Worm (Caenorhabditis elegans): ENCODE results near the gene T13C5.6.

Gene T13C5.6

DNA sequence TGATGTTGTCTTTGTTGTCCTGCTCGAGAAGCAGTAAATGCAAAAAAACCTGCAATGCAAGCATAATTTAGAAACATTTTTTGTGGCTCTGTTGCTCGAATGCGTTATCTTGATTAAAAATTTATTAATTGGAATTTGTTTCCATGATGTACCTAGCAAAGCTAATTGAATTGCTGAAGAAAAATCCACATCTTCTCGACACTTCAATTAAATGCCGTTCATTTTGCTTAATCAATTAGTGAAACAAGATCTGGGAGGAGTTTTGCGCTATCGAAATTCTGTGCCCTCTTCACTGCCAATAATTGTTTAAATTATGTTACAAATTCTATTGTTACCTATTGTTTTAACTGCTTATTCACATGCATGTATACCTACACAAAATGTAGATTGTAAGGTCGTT, 31.7 kb downstream of the T13C5.6 start, which contains the start of gene T25B2.3:
T25B2.3 (plus strand) TSS at position 301 of the 400 bp plus-strand sequence.
- TF ChIP-seq scrt-1 (GFP tag; IDR thresholded peaks at IDR 0.05): no peak
- TF ChIP-seq ceh-36 (tag; optimal IDR thresholded peaks at IDR 0.05): no peak
- no peak for TF ChIP-seq ama-1 (optimal IDR thresholded peaks at IDR 0.05)
- no peak for TF ChIP-seq aly-1 (tag; optimal IDR thresholded peaks at IDR 0.05)
- no peak for TF ChIP-seq flt-1 (GFP tag; IDR thresholded peaks at IDR 0.05)
- no peak for TF ChIP-seq tra-4 (tag; optimal IDR thresholded peaks at IDR 0.05)
- TF ChIP-seq hmg-4 (GFP tag; optimal IDR thresholded peaks at IDR 0.05): no peak
- TF ChIP-seq hmbx-1 (tag; optimal IDR thresholded peaks at IDR 0.05): no peak
- TF ChIP-seq tbx-37 (GFP tag; conservative IDR thresholded peaks at IDR 0.05): no peak
- TF ChIP-seq tbx-11 (GFP tag; IDR thresholded peaks at IDR 0.05): no peak
- TF ChIP-seq F13C5.2 (tag; optimal IDR thresholded peaks at IDR 0.05): no peak
- TF ChIP-seq sea-1 (GFP tag; conservative IDR thresholded peaks at IDR 0.05): no peak
- TF ChIP-seq hnd-1 (tag; optimal IDR thresholded peaks at IDR 0.05): no peak
- no peak for TF ChIP-seq B0310.2 (tag; optimal IDR thresholded peaks at IDR 0.05)
- no peak for TF ChIP-seq ets-7 (tag; optimal IDR thresholded peaks at IDR 0.05)
- no peak for TF ChIP-seq ceh-13 (GFP tag; optimal IDR thresholded peaks at IDR 0.05)
- no peak for TF ChIP-seq pes-1 (GFP tag; IDR thresholded peaks at IDR 0.05)

DNA sequence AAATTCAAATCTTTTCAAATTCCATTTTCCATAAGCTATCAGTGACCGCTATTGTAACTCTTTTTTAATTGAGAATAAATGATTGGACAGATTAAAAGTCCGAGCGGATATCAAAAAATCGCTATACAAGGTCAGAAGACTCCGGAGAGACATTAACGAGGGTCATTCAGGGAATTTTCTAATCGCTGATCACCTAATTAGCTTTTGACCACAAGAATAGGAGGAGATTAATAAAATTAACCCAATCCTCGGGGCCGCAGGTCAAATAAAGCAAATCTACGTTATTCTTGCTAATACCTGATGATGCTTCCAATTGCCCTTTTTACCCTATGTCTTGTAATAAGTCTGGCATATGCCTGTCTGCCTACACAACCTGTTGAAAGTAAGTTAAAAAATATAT, 33.8 kb downstream of the T13C5.6 start, which contains the start of gene T25B2.1:
T25B2.1 (plus strand) TSS at position 301 of the 400 bp plus-strand sequence.
- TF ChIP-seq tbx-11 (GFP tag; IDR thresholded peaks at IDR 0.05) (no peak), flt-1 (GFP tag; IDR thresholded peaks at IDR 0.05) (no peak), ceh-13 (GFP tag; optimal IDR thresholded peaks at IDR 0.05) (no peak), ama-1 (optimal IDR thresholded peaks at IDR 0.05) (no peak), scrt-1 (GFP tag; IDR thresholded peaks at IDR 0.05) (no peak), tbx-37 (GFP tag; conservative IDR thresholded peaks at IDR 0.05) (no peak), ets-7 (tag; optimal IDR thresholded peaks at IDR 0.05) (no peak), pes-1 (GFP tag; IDR thresholded peaks at IDR 0.05) (no peak), B0310.2 (tag; optimal IDR thresholded peaks at IDR 0.05) (no peak), F13C5.2 (tag; optimal IDR thresholded peaks at IDR 0.05) (no peak), sea-1 (GFP tag; conservative IDR thresholded peaks at IDR 0.05) (no peak), aly-1 (tag; optimal IDR thresholded peaks at IDR 0.05) (no peak), hnd-1 (tag; optimal IDR thresholded peaks at IDR 0.05) (no peak), hmg-4 (GFP tag; optimal IDR thresholded peaks at IDR 0.05) (no peak), hmbx-1 (tag; optimal IDR thresholded peaks at IDR 0.05) (no peak), tra-4 (tag; optimal IDR thresholded peaks at IDR 0.05) (no peak), ceh-36 (tag; optimal IDR thresholded peaks at IDR 0.05) (no peak)

DNA sequence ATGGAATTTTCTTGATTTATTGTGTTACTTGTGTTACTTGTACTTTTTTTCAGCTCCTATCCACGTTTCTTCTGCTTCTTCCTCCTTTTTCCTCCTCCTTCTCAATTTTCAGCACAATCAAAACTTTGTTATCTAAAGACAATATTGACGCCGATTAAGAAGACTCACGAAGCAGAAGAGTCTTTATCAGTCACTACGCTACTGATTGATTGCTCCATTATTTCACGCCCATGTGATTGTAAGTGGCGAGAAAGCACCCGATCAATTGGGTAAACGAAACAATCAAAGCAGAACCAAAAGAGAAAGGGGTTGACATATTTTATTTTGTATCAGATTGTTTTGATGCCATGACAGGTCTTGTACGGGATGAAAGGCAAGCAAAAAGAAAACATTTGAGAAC, 38.2 kb downstream of the T13C5.6 start, which contains the start of gene T25B2.2:
T25B2.2 (plus strand) TSS at position 392 of the 400 bp plus-strand sequence.
- TF ChIP-seq tbx-37 (GFP tag; conservative IDR thresholded peaks at IDR 0.05): no peak
- no peak for TF ChIP-seq F13C5.2 (tag; optimal IDR thresholded peaks at IDR 0.05)
- no peak for TF ChIP-seq B0310.2 (tag; optimal IDR thresholded peaks at IDR 0.05)
- TF ChIP-seq scrt-1 (GFP tag; IDR thresholded peaks at IDR 0.05): no peak
- TF ChIP-seq flt-1 (GFP tag; IDR thresholded peaks at IDR 0.05): no peak
- no peak for TF ChIP-seq hmbx-1 (tag; optimal IDR thresholded peaks at IDR 0.05)
- TF ChIP-seq ama-1 (optimal IDR thresholded peaks at IDR 0.05): no peak
- TF ChIP-seq hnd-1 (tag; optimal IDR thresholded peaks at IDR 0.05): no peak
- TF ChIP-seq ceh-13 (GFP tag; optimal IDR thresholded peaks at IDR 0.05): no peak
- TF ChIP-seq ets-7 (tag; optimal IDR thresholded peaks at IDR 0.05): no peak
- no peak for TF ChIP-seq hmg-4 (GFP tag; optimal IDR thresholded peaks at IDR 0.05)
- no peak for TF ChIP-seq ceh-36 (tag; optimal IDR thresholded peaks at IDR 0.05)
- TF ChIP-seq sea-1 (GFP tag; conservative IDR thresholded peaks at IDR 0.05): no peak
- TF ChIP-seq pes-1 (GFP tag; IDR thresholded peaks at IDR 0.05): no peak
- no peak for TF ChIP-seq aly-1 (tag; optimal IDR thresholded peaks at IDR 0.05)
- no peak for TF ChIP-seq tbx-11 (GFP tag; IDR thresholded peaks at IDR 0.05)

DNA sequence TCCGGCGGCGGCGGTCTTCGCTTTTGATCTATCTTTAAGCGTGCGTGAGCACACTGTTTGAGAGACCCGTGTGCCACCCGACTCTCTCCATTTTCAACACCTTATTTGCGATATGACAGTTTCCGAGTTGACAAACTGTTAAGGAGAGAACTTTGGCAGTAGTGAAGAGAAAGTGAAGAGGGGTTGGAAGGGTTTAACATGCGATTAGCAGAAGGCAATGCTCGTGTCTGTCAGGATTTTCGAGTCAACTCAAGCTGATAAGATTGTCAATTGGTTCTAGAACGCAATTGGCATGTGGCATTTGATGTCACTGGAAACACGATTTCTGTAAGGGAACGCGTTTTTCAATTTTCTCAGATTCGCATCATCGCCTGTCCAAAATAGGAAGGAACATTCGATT, 40.1 kb downstream of the T13C5.6 start:
- TF ChIP-seq F13C5.2 (tag; optimal IDR thresholded peaks at IDR 0.05) (no peak), hnd-1 (tag; optimal IDR thresholded peaks at IDR 0.05) (no peak), tbx-11 (GFP tag; IDR thresholded peaks at IDR 0.05) (no peak), tbx-37 (GFP tag; conservative IDR thresholded peaks at IDR 0.05) (no peak), ceh-36 (tag; optimal IDR thresholded peaks at IDR 0.05) (no peak), hmg-4 (GFP tag; optimal IDR thresholded peaks at IDR 0.05) (no peak), pes-1 (GFP tag; IDR thresholded peaks at IDR 0.05) (no peak)

DNA sequence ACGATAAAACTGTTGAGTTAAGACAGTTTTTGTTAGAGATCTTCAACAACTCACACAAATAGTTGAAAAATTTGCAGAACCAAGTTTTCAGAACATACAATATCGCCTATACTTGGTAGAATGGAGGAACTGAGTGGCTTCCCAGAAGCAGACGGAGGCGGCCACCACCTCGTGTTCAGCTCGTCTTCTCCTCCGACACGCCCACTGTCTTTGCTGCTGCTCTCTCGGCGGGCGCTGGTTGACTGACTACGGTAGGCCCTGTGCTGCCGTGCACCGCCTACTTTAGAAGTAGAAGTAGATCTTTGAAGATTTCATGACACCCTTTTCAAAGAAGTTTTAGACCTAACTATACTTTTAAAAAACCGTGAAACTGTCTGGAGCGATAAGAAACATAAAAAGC, 45.5 kb downstream of the T13C5.6 start:
- no peak for TF ChIP-seq tra-4 (tag; optimal IDR thresholded peaks at IDR 0.05)
- TF ChIP-seq pes-1 (GFP tag; IDR thresholded peaks at IDR 0.05): no peak
- no peak for TF ChIP-seq B0310.2 (tag; optimal IDR thresholded peaks at IDR 0.05)
- TF ChIP-seq hmbx-1 (tag; optimal IDR thresholded peaks at IDR 0.05): no peak
- no peak for TF ChIP-seq scrt-1 (GFP tag; IDR thresholded peaks at IDR 0.05)

DNA sequence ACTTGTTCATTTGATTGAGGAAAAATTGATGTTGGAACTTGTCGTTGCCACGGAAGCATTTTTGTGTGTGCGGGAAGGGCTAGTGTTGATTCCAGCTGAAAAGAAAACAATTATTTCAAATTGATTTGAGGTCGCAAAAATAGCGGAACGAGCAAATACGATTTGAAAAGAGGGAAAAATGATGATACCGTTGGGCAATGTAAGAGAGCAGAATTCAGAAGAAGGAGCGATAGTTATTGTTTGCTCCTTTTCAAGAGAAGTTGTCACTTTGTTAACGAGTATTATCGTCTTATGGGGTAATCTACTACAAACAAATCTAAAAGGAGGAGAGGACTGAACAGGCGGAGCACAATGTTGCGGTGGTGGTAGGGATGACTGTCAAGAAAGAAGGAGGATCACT, 47.1 kb downstream of the T13C5.6 start, which contains the start of gene odd-2:
odd-2 (minus strand) TSS at position 101 of the 400 bp plus-strand sequence.
- TF ChIP-seq F13C5.2 (tag; optimal IDR thresholded peaks at IDR 0.05): no peak
- no peak for TF ChIP-seq scrt-1 (GFP tag; IDR thresholded peaks at IDR 0.05)
- TF ChIP-seq tra-4 (tag; optimal IDR thresholded peaks at IDR 0.05): no peak
- TF ChIP-seq hmg-4 (GFP tag; optimal IDR thresholded peaks at IDR 0.05): no peak
- no peak for TF ChIP-seq sea-1 (GFP tag; conservative IDR thresholded peaks at IDR 0.05)
- no peak for TF ChIP-seq pes-1 (GFP tag; IDR thresholded peaks at IDR 0.05)

DNA sequence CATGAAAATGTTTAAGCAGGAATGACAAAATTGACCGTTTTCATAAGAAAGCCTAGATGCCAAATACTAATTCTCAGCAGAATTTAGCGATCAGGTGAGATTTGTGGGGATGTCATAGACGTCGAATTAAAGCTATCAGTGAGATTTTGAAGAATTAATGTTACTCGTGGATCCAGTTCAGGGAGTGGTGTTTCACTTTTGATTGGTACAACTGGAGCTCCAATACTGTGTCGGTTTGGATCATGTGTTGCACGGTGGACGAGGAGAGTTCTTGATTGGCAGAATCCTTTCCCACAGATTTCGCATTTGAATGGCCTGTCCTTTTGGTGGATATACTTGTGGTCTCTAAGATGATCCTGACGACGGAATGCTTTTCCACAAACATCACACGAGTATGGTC, 47.9 kb downstream of the T13C5.6 start:
- no peak for TF ChIP-seq ceh-36 (tag; optimal IDR thresholded peaks at IDR 0.05)

DNA sequence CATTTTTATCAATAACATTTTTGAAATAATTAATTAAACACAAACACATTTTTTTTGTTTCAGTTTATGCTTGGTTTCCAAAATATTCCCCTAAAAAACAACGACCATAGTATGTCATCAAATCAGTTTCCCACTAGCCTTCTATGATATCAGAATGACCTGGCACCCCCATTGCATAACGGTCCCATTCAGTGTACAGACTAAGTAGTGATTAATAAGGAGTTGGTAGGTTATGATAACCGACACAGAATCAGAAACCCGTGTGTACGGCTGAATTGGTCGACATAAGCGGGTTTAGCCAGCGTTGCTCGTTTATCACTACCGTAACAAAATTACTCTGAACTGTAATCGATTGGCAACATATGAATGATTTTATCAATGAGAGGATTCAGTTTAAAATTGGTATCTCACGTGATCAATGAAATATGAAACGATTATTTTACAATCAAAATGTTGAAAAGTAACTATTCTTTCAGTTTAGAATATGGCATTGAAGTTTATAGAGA, 50.0 kb downstream of the T13C5.6 start:
- TF ChIP-seq ceh-13 (GFP tag; optimal IDR thresholded peaks at IDR 0.05) (no peak), tbx-37 (GFP tag; conservative IDR thresholded peaks at IDR 0.05) (no peak), scrt-1 (GFP tag; IDR thresholded peaks at IDR 0.05) (no peak), B0310.2 (tag; optimal IDR thresholded peaks at IDR 0.05) (no peak), pes-1 (GFP tag; IDR thresholded peaks at IDR 0.05) (no peak), ceh-36 (tag; optimal IDR thresholded peaks at IDR 0.05) (no peak), aly-1 (tag; optimal IDR thresholded peaks at IDR 0.05) (no peak), hnd-1 (tag; optimal IDR thresholded peaks at IDR 0.05) (no peak)
